Fruit fly (Drosophila melanogaster): Measurements from ENCODE around the gene rg.
A peak's percentile ranks its signal among the peaks of the same experiment; 100 is the strongest.

Gene rg

DNA sequence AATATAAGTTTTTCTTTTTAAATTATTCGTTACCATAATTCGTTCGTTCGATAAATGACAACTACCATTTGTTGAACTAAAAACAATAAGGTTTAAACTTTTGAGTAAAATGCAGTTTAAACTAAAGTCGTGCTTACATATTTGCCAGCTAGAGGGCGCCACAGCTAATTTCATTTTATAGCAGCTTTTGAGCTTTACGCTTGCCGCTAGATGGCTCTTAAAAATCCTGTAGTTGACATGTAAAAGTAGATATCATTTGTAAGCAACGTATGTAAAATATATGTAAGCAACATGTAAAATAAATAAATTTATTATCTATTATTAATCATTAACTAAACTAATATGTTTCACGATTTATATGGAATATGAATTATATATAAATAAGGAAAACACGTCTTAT, 204.1 kb downstream of the rg start (continued):
- TF ChIP-seq Dip3 (GFP tag; optimal IDR thresholded peaks at IDR 0.05) = no peak
- no peak for TF ChIP-seq Doc2 (GFP tag; IDR thresholded peaks at IDR 0.05)
- no peak for TF ChIP-seq sens-2 (GFP tag; IDR thresholded peaks at IDR 0.05)
- TF ChIP-seq C15 (GFP tag; IDR thresholded peaks at IDR 0.05) = no peak
- TF ChIP-seq scrt (GFP tag; optimal IDR thresholded peaks at IDR 0.05) = no peak
- no peak for TF ChIP-seq pan (optimal IDR thresholded peaks at IDR 0.05)
- no peak for TF ChIP-seq pan (GFP tag; optimal IDR thresholded peaks at IDR 0.05 in 1 of 2, IDR thresholded peaks at IDR 0.05 in 1 of 2)
- no peak for TF ChIP-seq klu (GFP tag; IDR thresholded peaks at IDR 0.05)
- TF ChIP-seq lola (GFP tag; optimal IDR thresholded peaks at IDR 0.05) = no peak
- TF ChIP-seq CG32532 (GFP tag; IDR thresholded peaks at IDR 0.05) = peak; percentile 55
- TF ChIP-seq gfzf (GFP tag; optimal IDR thresholded peaks at IDR 0.05) = no peak

DNA sequence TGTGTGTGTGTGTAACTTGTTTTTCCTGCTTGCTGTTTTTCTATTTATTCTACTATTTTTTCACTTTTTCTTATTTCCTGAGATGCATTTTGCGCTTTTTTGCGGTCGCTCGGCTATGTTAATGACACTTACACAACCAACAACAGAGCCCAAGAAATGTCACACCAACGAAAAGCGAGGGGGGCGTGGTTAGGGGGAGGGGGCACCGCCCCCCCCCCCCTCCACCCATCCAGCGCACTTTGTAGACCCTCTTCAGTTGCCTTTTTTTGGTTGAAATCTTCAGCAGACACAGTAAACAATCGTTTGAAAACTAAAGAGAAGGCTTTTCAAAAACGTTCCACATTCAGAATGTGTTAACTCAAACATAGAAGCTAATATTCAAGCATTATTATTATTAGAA, 207.6 kb downstream of the rg start:
- TF ChIP-seq Hr39 (optimal IDR thresholded peaks at IDR 0.05) (peak; percentile 85), mirr (GFP tag; optimal IDR thresholded peaks at IDR 0.05) (no peak)

DNA sequence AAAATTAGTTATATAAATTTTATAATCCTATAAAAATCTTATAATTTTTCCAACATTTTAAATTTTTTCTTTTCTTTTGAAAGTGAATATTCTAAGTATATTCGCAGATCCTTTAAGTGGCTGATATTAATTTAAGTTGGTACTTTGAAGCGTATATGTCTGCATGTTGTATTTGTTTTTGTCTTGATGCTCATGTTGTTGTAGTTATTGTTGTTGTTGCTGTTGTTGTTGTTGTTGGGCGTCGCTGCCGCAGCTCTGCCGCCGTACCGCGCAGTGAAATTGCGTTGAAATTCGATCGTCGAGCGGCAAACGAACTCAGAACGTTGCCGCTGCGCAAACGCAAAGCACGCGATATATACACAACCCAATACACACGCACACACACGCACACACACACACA, 210.2 kb downstream of the rg start, which contains the start of gene CG42749:
TSS of gene CG42749 (plus strand) at position 301 of the 400 bp plus-strand sequence.
- TF ChIP-seq CG4707 (GFP tag; optimal IDR thresholded peaks at IDR 0.05) (no peak), CG4730 (GFP tag; IDR thresholded peaks at IDR 0.05) (no peak), crp (GFP tag; optimal IDR thresholded peaks at IDR 0.05) (no peak), gem (tag; optimal IDR thresholded peaks at IDR 0.05) (no peak)

DNA sequence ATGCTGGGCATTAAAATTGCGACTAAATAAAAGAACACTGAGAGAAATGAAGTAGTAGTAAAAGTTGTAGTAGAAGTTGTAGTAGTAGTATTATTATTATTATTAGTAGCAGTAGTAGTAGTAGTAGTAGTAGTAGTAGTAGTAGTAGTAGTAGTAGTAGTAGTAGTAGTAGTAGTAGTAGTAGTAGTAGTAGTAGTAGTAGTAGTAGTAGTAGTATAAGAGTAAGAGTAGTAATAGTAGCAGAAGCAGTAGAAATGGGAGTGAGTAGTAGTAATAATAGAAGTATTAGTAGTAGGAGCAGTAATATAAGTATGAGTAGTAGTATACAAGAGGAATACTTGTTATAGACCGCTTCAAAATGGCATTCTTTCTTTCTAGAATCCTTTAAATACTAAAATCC, 214.4 kb downstream of the rg start:
- peak; percentile 95 for TF ChIP-seq CG4424 (GFP tag; optimal IDR thresholded peaks at IDR 0.05)
- TF ChIP-seq ac (GFP tag; optimal IDR thresholded peaks at IDR 0.05) = no peak

DNA sequence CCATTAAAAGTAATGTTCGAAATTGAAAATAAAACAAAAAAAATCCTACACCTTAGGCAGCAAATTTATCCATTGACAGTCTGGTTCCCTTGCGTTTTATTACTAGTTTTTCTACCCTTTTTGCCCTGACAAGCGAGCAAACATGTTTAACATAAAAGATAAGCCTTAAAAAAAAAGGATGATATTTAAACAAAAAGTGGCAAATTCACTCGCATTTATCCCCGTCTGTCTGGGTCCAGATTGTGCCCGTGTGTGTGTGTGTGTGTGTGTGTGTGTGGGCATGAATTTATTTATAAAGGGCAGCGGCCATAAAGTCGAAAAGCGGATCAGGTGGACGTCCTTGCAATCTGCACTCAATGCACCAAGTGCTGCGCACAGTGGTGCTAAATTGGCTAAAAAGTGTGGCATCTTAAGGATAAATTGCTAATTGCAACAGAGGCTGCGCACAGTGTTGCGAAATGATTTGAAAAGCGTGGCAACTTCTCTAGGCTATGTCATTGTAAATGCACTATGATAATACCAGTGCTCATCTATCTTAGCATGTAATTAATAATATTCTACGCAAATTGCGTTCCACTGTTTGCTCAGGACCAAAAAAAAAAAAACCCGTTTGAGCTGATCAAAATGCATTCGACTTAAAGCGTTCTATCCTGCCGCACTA, 215.2 kb downstream of the rg start:
- TF ChIP-seq CG14860 (GFP tag; IDR thresholded peaks at IDR 0.05; ENCODE audit: partially characterized antibody) = no peak
- TF ChIP-seq Six4 (GFP tag; optimal IDR thresholded peaks at IDR 0.05) = no peak
- no peak for TF ChIP-seq sc (optimal IDR thresholded peaks at IDR 0.05)
- TF ChIP-seq sc (GFP tag; optimal IDR thresholded peaks at IDR 0.05) = no peak
- TF ChIP-seq CG17912 (GFP tag; optimal IDR thresholded peaks at IDR 0.05) = no peak
- TF ChIP-seq CG6765 (GFP tag; optimal IDR thresholded peaks at IDR 0.05) = no peak
- TF ChIP-seq NC2β (GFP tag; optimal IDR thresholded peaks at IDR 0.05) = no peak
- no peak for TF ChIP-seq BEAF-32 (GFP tag; optimal IDR thresholded peaks at IDR 0.05)
- TF ChIP-seq run (tag; optimal IDR thresholded peaks at IDR 0.05) = no peak
- no peak for TF ChIP-seq vfl (GFP tag; optimal IDR thresholded peaks at IDR 0.05)
- TF ChIP-seq CG4404 (GFP tag; IDR thresholded peaks at IDR 0.05) = no peak
- no peak for TF ChIP-seq insv (GFP tag; optimal IDR thresholded peaks at IDR 0.05)
- TF ChIP-seq sens (GFP tag) = peak; percentile 35
- 0 out of 3 replicates have a peak, but pooled peaks have one; percentile 23 for TF ChIP-seq CG7963 (GFP tag; IDR thresholded peaks at IDR 0.05; ENCODE audit: partially characterized antibody)
- peak; percentile 60 for TF ChIP-seq nom (GFP tag; optimal IDR thresholded peaks at IDR 0.05)
- TF ChIP-seq CG6689 (GFP tag; IDR thresholded peaks at IDR 0.05) = no peak
- no peak for TF ChIP-seq Awh (GFP tag; IDR thresholded peaks at IDR 0.05)
- no peak for TF ChIP-seq CG16863 (GFP tag; optimal IDR thresholded peaks at IDR 0.05)
- TF ChIP-seq p53 (GFP tag; optimal IDR thresholded peaks at IDR 0.05) = no peak
- TF ChIP-seq CG1529 (GFP tag; optimal IDR thresholded peaks at IDR 0.05) = no peak
- TF ChIP-seq sens-2 (GFP tag; IDR thresholded peaks at IDR 0.05) = no peak
- no peak for TF ChIP-seq Sry-β (GFP tag; optimal IDR thresholded peaks at IDR 0.05)
- TF ChIP-seq CG31441 (GFP tag; IDR thresholded peaks at IDR 0.05) = no peak
- no peak for TF ChIP-seq gcm (GFP tag; optimal IDR thresholded peaks at IDR 0.05)
- no peak for TF ChIP-seq Xrp1 (GFP tag; IDR thresholded peaks at IDR 0.05)
- TF ChIP-seq cg (GFP tag; optimal IDR thresholded peaks at IDR 0.05) = no peak
- no peak for TF ChIP-seq CG17361 (GFP tag; IDR thresholded peaks at IDR 0.05)

Measured in whole organism, embryonic.